Fruit fly (Drosophila melanogaster): ENCODE measurements around the gene CG7208.

CG7208 gene

DNA sequence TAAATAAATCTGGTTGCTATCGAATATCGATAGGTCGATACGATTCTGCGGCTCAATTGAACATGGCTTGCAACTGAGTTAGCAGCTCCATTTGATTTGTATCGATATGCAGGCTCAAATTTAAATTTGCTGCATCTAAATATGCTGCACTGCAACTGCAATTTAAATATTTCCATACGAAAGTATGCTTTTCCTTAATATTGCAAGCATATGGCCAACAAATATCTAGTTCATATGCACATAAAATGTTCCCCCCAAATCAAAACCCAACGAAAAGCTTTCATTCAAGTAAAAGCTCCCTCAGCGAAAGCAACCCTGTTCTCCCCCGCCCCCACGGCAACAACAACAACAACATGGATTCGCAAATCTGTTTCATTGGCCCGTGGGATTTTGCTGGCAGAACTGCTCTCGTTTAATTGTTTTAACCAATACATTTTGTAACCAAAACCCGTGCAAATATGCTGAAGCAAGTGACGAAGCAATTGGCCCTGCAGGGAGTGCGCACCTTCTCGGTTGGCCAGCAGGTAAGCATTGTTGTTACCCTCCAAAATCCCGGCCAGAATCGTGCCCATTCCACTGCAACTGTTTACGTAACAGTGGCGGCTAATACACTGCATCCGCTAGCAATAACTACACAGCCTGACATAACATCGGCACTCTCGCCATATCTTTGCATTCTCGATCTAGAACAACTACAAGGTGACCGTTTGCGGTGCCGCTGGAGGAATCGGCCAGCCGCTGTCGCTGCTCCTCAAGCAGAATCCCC, 40.7 kb upstream of the CG7208 start, which contains the start of the genes CG7168 and Mdh2 (continued):
- TF ChIP-seq TFAM (GFP tag; optimal IDR thresholded peaks at IDR 0.05) (no peak), caup (GFP tag; optimal IDR thresholded peaks at IDR 0.05; ENCODE audit: severe bottlenecking) (peak; percentile 9), CG4617 (GFP tag; optimal IDR thresholded peaks at IDR 0.05; ENCODE audit: borderline replicate concordance) (peak; percentile 30), CG14860 (GFP tag; IDR thresholded peaks at IDR 0.05; ENCODE audit: partially characterized antibody) (peak; percentile 79), CG2712 (tag; optimal IDR thresholded peaks at IDR 0.05) (peak; percentile 13), grau (tag; optimal IDR thresholded peaks at IDR 0.05) (peak; percentile 1), CG14710 (tag; optimal IDR thresholded peaks at IDR 0.05) (peak; percentile 50), CG2120 (GFP tag; optimal IDR thresholded peaks at IDR 0.05) (peak; percentile 14), inv (GFP tag; IDR thresholded peaks at IDR 0.05; ENCODE audit: partially characterized antibody) (peak; percentile 63), al (GFP tag; IDR thresholded peaks at IDR 0.05) (no peak), mam (GFP tag; optimal IDR thresholded peaks at IDR 0.05) (no peak), zfh2 (GFP tag; optimal IDR thresholded peaks at IDR 0.05) (no peak), shn (GFP tag; optimal IDR thresholded peaks at IDR 0.05) (no peak), Aef1 (GFP tag; IDR thresholded peaks at IDR 0.05) (peak; percentile 11; the same call in 1 of the 3 replicates), CG34376 (GFP tag; optimal IDR thresholded peaks at IDR 0.05) (peak; percentile 12), Oli (tag; optimal IDR thresholded peaks at IDR 0.05) (no peak), CG13123 (GFP tag; optimal IDR thresholded peaks at IDR 0.05) (no peak), bbx (GFP tag; IDR thresholded peaks at IDR 0.05; ENCODE audit: partially characterized antibody) (peak; percentile 79), CG8924 (tag; optimal IDR thresholded peaks at IDR 0.05) (no peak), CG8281 (tag; optimal IDR thresholded peaks at IDR 0.05) (no peak), nerfin-2 (GFP tag; IDR thresholded peaks at IDR 0.05; ENCODE audit: partially characterized antibody) (peak; percentile 92), hbn (GFP tag; IDR thresholded peaks at IDR 0.05; ENCODE audit: partially characterized antibody) (peak; percentile 69), Nf-YB (GFP tag; optimal IDR thresholded peaks at IDR 0.05) (peak; percentile 88), E2f1 (GFP tag; IDR thresholded peaks at IDR 0.05) (no peak), CG6765 (GFP tag; optimal IDR thresholded peaks at IDR 0.05) (peak; percentile 36), z (GFP tag; IDR thresholded peaks at IDR 0.05) (no peak), gfzf (GFP tag; optimal IDR thresholded peaks at IDR 0.05) (peak; percentile 18), Hr78 (GFP tag; optimal IDR thresholded peaks at IDR 0.05) (no peak), Ets97D (GFP tag; optimal IDR thresholded peaks at IDR 0.05) (peak; percentile 67), pum (GFP tag; optimal IDR thresholded peaks at IDR 0.05) (no peak), ato (GFP tag; IDR thresholded peaks at IDR 0.05; ENCODE audit: partially characterized antibody) (peak; percentile 91), amos (GFP tag; IDR thresholded peaks at IDR 0.05; ENCODE audit: partially characterized antibody) (peak; percentile 79), knrl (GFP tag; IDR thresholded peaks at IDR 0.05; ENCODE audit: partially characterized antibody) (peak; percentile 79), CG31441 (GFP tag; IDR thresholded peaks at IDR 0.05) (no peak), Mrtf (GFP tag; IDR thresholded peaks at IDR 0.05) (no peak), Dp (GFP tag; optimal IDR thresholded peaks at IDR 0.05) (peak; percentile 76), chn (GFP tag; optimal IDR thresholded peaks at IDR 0.05) (peak; percentile 9), CG7357 (GFP tag; IDR thresholded peaks at IDR 0.05) (no peak), p53 (GFP tag; optimal IDR thresholded peaks at IDR 0.05) (no peak), pzg (GFP tag; optimal IDR thresholded peaks at IDR 0.05) (peak; percentile 77), CG3065 (GFP tag; optimal IDR thresholded peaks at IDR 0.05) (no peak), NfI (GFP tag; optimal IDR thresholded peaks at IDR 0.05) (no peak), nerfin-1 (tag; optimal IDR thresholded peaks at IDR 0.05) (peak; percentile 18), Ada2b (GFP tag; IDR thresholded peaks at IDR 0.05) (no peak), D (optimal IDR thresholded peaks at IDR 0.05) (no peak), D (GFP tag; optimal IDR thresholded peaks at IDR 0.05) (no peak), BEAF-32 (GFP tag; optimal IDR thresholded peaks at IDR 0.05) (peak; percentile 81), CG42726 (GFP tag; IDR thresholded peaks at IDR 0.05; ENCODE audit: partially characterized antibody) (peak; percentile 79)
